Worm (Caenorhabditis elegans): ENCODE measurements around the gene srsx-14.
A peak's percentile ranks its signal among the peaks of the same experiment; 100 is the strongest.

srsx-14 gene

DNA sequence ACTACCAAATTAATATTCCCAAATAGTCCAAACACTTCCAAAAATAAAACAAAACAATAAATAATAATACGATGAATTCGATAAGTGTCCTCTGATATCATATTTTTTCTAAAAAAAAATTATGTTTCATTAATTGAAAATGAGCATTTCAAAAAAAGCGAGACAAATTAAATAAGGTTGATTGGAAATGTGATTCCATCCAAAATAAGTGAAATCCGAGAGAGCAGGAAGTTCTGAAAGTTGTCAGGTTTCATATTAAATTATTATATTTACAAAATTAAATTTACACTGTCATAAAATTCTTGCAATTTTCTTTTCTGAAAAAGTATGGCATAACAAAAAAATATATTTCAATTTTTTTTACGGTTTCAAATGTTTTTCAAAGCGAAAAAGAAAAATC is at the start of gene srsx-14:
Gene srsx-14, minus strand, starts transcription at position 101 of the 400 bp plus-strand sequence.
- TF ChIP-seq fkh-2 (tag; optimal IDR thresholded peaks at IDR 0.05), result no peak
- TF ChIP-seq lsy-12 (tag; optimal IDR thresholded peaks at IDR 0.05), result no peak
- TF ChIP-seq ceh-9 (tag; optimal IDR thresholded peaks at IDR 0.05), result no peak
- no peak for TF ChIP-seq nhr-76 (tag; optimal IDR thresholded peaks at IDR 0.05)
- TF ChIP-seq fos-1 (tag; optimal IDR thresholded peaks at IDR 0.05), result no peak
- no peak for TF ChIP-seq unc-62 (GFP tag; optimal IDR thresholded peaks at IDR 0.05)
- TF ChIP-seq ceh-82 (tag; optimal IDR thresholded peaks at IDR 0.05), result no peak
- TF ChIP-seq elt-1 (tag; optimal IDR thresholded peaks at IDR 0.05), result no peak
- no peak for TF ChIP-seq R02D3.7 (tag; optimal IDR thresholded peaks at IDR 0.05)
- no peak for TF ChIP-seq nhr-237 (tag; optimal IDR thresholded peaks at IDR 0.05)
- TF ChIP-seq pha-4 (tag; optimal IDR thresholded peaks at IDR 0.05), result no peak
- no peak for TF ChIP-seq ceh-28 (tag; optimal IDR thresholded peaks at IDR 0.05)
- TF ChIP-seq tbx-2 (tag; optimal IDR thresholded peaks at IDR 0.05), result no peak
- no peak for TF ChIP-seq lin-15B (tag; optimal IDR thresholded peaks at IDR 0.05)
- TF ChIP-seq egl-5 (tag; optimal IDR thresholded peaks at IDR 0.05), result no peak
- TF ChIP-seq unc-39 (tag; optimal IDR thresholded peaks at IDR 0.05), result no peak
- no peak for TF ChIP-seq nhr-12 (tag; optimal IDR thresholded peaks at IDR 0.05)
- no peak for TF ChIP-seq nfya-1 (tag; optimal IDR thresholded peaks at IDR 0.05; ENCODE audit: insufficient read depth)
- TF ChIP-seq ZK546.5 (tag; optimal IDR thresholded peaks at IDR 0.05), result no peak
- TF ChIP-seq nhr-77 (tag; optimal IDR thresholded peaks at IDR 0.05), result no peak

- no peak for TF ChIP-seq ama-1 (optimal IDR thresholded peaks at IDR 0.05)
- no peak for TF ChIP-seq nhr-67 (tag; optimal IDR thresholded peaks at IDR 0.05)
- no peak for TF ChIP-seq ceh-82 (tag; optimal IDR thresholded peaks at IDR 0.05)
- no peak for TF ChIP-seq mdl-1 (tag; optimal IDR thresholded peaks at IDR 0.05)
- no peak for TF ChIP-seq unc-39 (tag; optimal IDR thresholded peaks at IDR 0.05)
- TF ChIP-seq nhr-237 (tag; optimal IDR thresholded peaks at IDR 0.05), result no peak
- no peak for TF ChIP-seq zag-1 (tag; optimal IDR thresholded peaks at IDR 0.05)
- no peak for TF ChIP-seq fkh-10 (GFP tag; optimal IDR thresholded peaks at IDR 0.05)
- TF ChIP-seq daf-12 (tag; optimal IDR thresholded peaks at IDR 0.05), result no peak
- no peak for TF ChIP-seq egl-5 (tag; optimal IDR thresholded peaks at IDR 0.05)
- no peak for TF ChIP-seq snpc-4 (tag; optimal IDR thresholded peaks at IDR 0.05)
- no peak for TF ChIP-seq egl-27 (tag; optimal IDR thresholded peaks at IDR 0.05)
- no peak for TF ChIP-seq jun-1 (tag; optimal IDR thresholded peaks at IDR 0.05)
- TF ChIP-seq elt-1 (tag; optimal IDR thresholded peaks at IDR 0.05), result no peak
Observed at ce11 chrIV:5674435-5674834, 47.5 kb upstream of the srsx-14 start, which contains the start of gene srd-5. Gene srd-5 (minus strand): TSS chrIV:5674535.

- no peak for TF ChIP-seq mdl-1 (tag; optimal IDR thresholded peaks at IDR 0.05)
- TF ChIP-seq eor-1 (tag; optimal IDR thresholded peaks at IDR 0.05), result no peak
- TF ChIP-seq ceh-28 (tag; optimal IDR thresholded peaks at IDR 0.05), result no peak
- TF ChIP-seq snpc-4 (tag; optimal IDR thresholded peaks at IDR 0.05), result no peak
- no peak for TF ChIP-seq nhr-237 (tag; optimal IDR thresholded peaks at IDR 0.05)
- peak; percentile 86 for TF ChIP-seq pha-4 (tag; optimal IDR thresholded peaks at IDR 0.05)
Observed at ce11 chrIV:5671325-5671724, 44.4 kb upstream of the srsx-14 start.

ce11 chrIV:5669459-5669858 is 42.5 kb upstream of the srsx-14 start, which contains the start of gene T19E7.6:
Gene T19E7.6 (minus strand): TSS chrIV:5669503.
- TF ChIP-seq eor-1 (tag; optimal IDR thresholded peaks at IDR 0.05) (no peak), snpc-4 (tag; optimal IDR thresholded peaks at IDR 0.05) (no peak), ZK546.5 (tag; optimal IDR thresholded peaks at IDR 0.05) (no peak), pha-4 (tag; optimal IDR thresholded peaks at IDR 0.05) (peak; percentile 64)

DNA sequence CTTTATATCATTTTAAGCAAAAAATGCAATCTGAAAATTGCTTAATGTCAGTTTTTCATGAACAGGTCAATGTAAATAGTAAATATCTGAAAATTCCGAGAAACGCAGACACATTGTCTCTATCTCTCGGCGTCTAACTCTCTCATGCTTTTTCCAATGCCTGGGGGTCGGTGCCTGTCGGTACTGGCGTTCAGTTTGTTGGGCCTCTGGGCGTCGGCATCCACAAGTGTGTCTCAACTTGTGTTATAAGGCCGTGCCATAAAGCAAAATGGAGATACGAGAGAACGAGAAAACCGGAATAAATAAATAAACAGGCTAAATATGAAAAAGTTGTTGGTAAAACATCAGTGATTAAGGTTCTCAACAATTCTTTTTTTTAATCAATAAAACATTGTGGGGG is 40.2 kb upstream of the srsx-14 start:
- TF ChIP-seq nhr-12 (tag; optimal IDR thresholded peaks at IDR 0.05), result no peak
- no peak for TF ChIP-seq tbx-2 (tag; optimal IDR thresholded peaks at IDR 0.05)
- no peak for TF ChIP-seq ZK546.5 (tag; optimal IDR thresholded peaks at IDR 0.05)
- no peak for TF ChIP-seq fkh-2 (tag; optimal IDR thresholded peaks at IDR 0.05)
- TF ChIP-seq elt-2 (tag; optimal IDR thresholded peaks at IDR 0.05), result peak; percentile 26
- no peak for TF ChIP-seq ceh-9 (tag; optimal IDR thresholded peaks at IDR 0.05)
- no peak for TF ChIP-seq nhr-67 (tag; optimal IDR thresholded peaks at IDR 0.05)
- no peak for TF ChIP-seq daf-12 (tag; optimal IDR thresholded peaks at IDR 0.05)
- TF ChIP-seq nhr-25 (tag; optimal IDR thresholded peaks at IDR 0.05), result no peak
- peak; percentile 46 for TF ChIP-seq snpc-4 (tag; optimal IDR thresholded peaks at IDR 0.05)
- TF ChIP-seq nhr-77 (tag; optimal IDR thresholded peaks at IDR 0.05), result no peak
- TF ChIP-seq sea-2 (GFP tag; optimal IDR thresholded peaks at IDR 0.05), result no peak
- TF ChIP-seq fos-1 (tag; optimal IDR thresholded peaks at IDR 0.05), result no peak
- no peak for TF ChIP-seq lsy-12 (tag; optimal IDR thresholded peaks at IDR 0.05)
- TF ChIP-seq unc-62 (GFP tag; optimal IDR thresholded peaks at IDR 0.05), result no peak
- no peak for TF ChIP-seq aly-2 (tag; optimal IDR thresholded peaks at IDR 0.05)
- peak; percentile 29 for TF ChIP-seq nhr-23 (tag; optimal IDR thresholded peaks at IDR 0.05)
- TF ChIP-seq pqm-1 (tag; optimal IDR thresholded peaks at IDR 0.05), result no peak
- TF ChIP-seq egl-5 (tag; optimal IDR thresholded peaks at IDR 0.05), result peak; percentile 5
- TF ChIP-seq mml-1 (tag; optimal IDR thresholded peaks at IDR 0.05), result no peak
- no peak for TF ChIP-seq ceh-16 (tag; optimal IDR thresholded peaks at IDR 0.05)
- no peak for TF ChIP-seq elt-1 (tag; optimal IDR thresholded peaks at IDR 0.05)
- TF ChIP-seq nfya-1 (tag; optimal IDR thresholded peaks at IDR 0.05; ENCODE audit: insufficient read depth), result peak; percentile 57
- peak; percentile 30 for TF ChIP-seq nhr-43 (tag; optimal IDR thresholded peaks at IDR 0.05; ENCODE audit: poor library complexity, severe bottlenecking)
- no peak for TF ChIP-seq egl-27 (tag; optimal IDR thresholded peaks at IDR 0.05)
- TF ChIP-seq ceh-28 (tag; optimal IDR thresholded peaks at IDR 0.05), result peak; percentile 62
- TF ChIP-seq eor-1 (tag; optimal IDR thresholded peaks at IDR 0.05), result no peak
- no peak for TF ChIP-seq fkh-10 (GFP tag; optimal IDR thresholded peaks at IDR 0.05)
- TF ChIP-seq nhr-28 (tag; optimal IDR thresholded peaks at IDR 0.05), result no peak
- TF ChIP-seq nhr-11 (tag; optimal IDR thresholded peaks at IDR 0.05), result no peak
- no peak for TF ChIP-seq lin-15B (tag; optimal IDR thresholded peaks at IDR 0.05)
- peak; percentile 78 for TF ChIP-seq hmg-11 (tag; optimal IDR thresholded peaks at IDR 0.05)
